Fruit fly (Drosophila melanogaster): ENCODE results near the gene CG14034.

DNA sequence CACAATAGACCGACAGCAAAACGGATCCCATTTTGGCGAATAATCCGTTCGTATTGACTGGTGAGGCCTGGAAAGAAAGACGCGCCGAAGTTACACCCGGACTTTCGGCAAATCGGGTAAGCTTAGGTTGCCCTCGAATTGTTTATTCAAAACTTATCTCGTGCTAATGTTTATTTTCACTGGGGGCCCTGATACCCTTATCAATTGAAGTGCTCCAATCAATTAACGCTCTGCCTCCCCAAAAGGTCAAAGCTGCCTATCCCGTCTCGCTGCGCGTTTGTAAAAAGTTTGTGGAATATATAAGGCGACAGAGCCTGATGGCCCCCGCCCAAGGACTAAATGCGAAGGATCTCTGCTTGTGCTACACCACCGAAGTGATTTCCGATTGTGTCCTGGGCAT is 5.4 kb downstream of the CG14034 start:
- TF ChIP-seq CTCF (optimal IDR thresholded peaks at IDR 0.05) (no peak), CG8478 (optimal IDR thresholded peaks at IDR 0.05) (no peak)

All from S2 (cell line).